Worm (Caenorhabditis elegans) whole organism, early embryonic: ENCODE results near the gene vha-8.

Experiments
- B0310.2 ChIP-seq: sonication (generic microtip); optimal IDR thresholded peaks from 2 replicates; lab custom pipeline; 2016; ENCODE audit warnings: mild to moderate bottlenecking, missing genetic modification characterization, missing compliant biosample characterization
- aly-1 ChIP-seq: sonication (generic microtip); optimal IDR thresholded peaks from 2 replicates; lab custom pipeline; 2016; ENCODE audit warnings: missing genetic modification characterization, missing compliant biosample characterization
- ama-1 ChIP-seq: fragments of 150-350 bp; optimal IDR thresholded peaks from 2 replicates; lab custom pipeline; 2014
- ceh-13 ChIP-seq: fragments of 200-800 bp; sonication (Bioruptor generic); optimal IDR thresholded peaks from 2 replicates; lab custom pipeline; 2018; ENCODE audit warnings: mild to moderate bottlenecking, missing genetic modification characterization, missing compliant biosample characterization
- ets-7 ChIP-seq: sonication (generic microtip); optimal IDR thresholded peaks from 2 replicates; lab custom pipeline; 2016; ENCODE audit warnings: missing genotype, missing genetic modification characterization, missing compliant biosample characterization
- flt-1 ChIP-seq: fragments of 200-800 bp; sonication (Bioruptor generic); IDR thresholded peaks from 2 replicates; pipeline ENCODE4 v1.3.6; 2022; ENCODE audit warnings: missing genetic modification characterization, missing compliant biosample characterization
- hmbx-1 ChIP-seq: sonication (generic microtip); optimal IDR thresholded peaks from 2 replicates; lab custom pipeline; 2016; ENCODE audit warnings: mild to moderate bottlenecking, missing genetic modification characterization, missing compliant biosample characterization
- hmg-4 ChIP-seq: fragments of 200-800 bp; sonication (Bioruptor generic); optimal IDR thresholded peaks from 2 replicates; lab custom pipeline; 2018; ENCODE audit warnings: mild to moderate bottlenecking, missing genetic modification characterization, missing compliant biosample characterization
- hnd-1 ChIP-seq: sonication (generic microtip); optimal IDR thresholded peaks from 2 replicates; lab custom pipeline; 2016; ENCODE audit warnings: missing genetic modification characterization, missing compliant biosample characterization
- scrt-1 ChIP-seq: fragments of 200-800 bp; sonication (Bioruptor generic); IDR thresholded peaks from 2 replicates; pipeline ENCODE4 v1.3.6; 2022; ENCODE audit warnings: missing genetic modification characterization, missing compliant biosample characterization
- tbx-11 ChIP-seq: fragments of 200-800 bp; sonication (Bioruptor generic); IDR thresholded peaks from 2 replicates; pipeline ENCODE4 v1.3.6; 2022; ENCODE audit warnings: missing genetic modification characterization, missing compliant biosample characterization
- tbx-37 ChIP-seq: fragments of 200-800 bp; sonication (Bioruptor generic); conservative IDR thresholded peaks from 2 replicates; pipeline ENCODE4 v1.3.6; 2022; ENCODE audit warnings: missing genetic modification reagents, missing genetic modification characterization, missing compliant biosample characterization
- tra-4 ChIP-seq: sonication (generic microtip); optimal IDR thresholded peaks from 2 replicates; lab custom pipeline; 2017; ENCODE audit warnings: missing genetic modification characterization, missing compliant biosample characterization

- TF ChIP-seq ceh-13 (GFP tag; lab: Kevin White, UChicago), result no peak
- TF ChIP-seq ama-1 (lab: Kevin White, UChicago), result no peak
- no peak for TF ChIP-seq scrt-1
- no peak for TF ChIP-seq aly-1
- TF ChIP-seq hmg-4 (GFP tag; lab: Kevin White, UChicago), result no peak
- TF ChIP-seq B0310.2 (tag; lab: Kevin White, UChicago), result no peak
- no peak for TF ChIP-seq hnd-1 (tag; lab: Kevin White, UChicago)
- no peak for TF ChIP-seq flt-1 (GFP tag; lab: Robert Waterston, UW)
- TF ChIP-seq tbx-37 (GFP tag; lab: Robert Waterston, UW), result no peak
- no peak for TF ChIP-seq tbx-11
- no peak for TF ChIP-seq hmbx-1 (tag; lab: Kevin White, UChicago)
- no peak for TF ChIP-seq ets-7 (tag; lab: Kevin White, UChicago)
- no peak for TF ChIP-seq tra-4 (tag; lab: Kevin White, UChicago)
Measured at ce11 chrIV:6834705-6835104, 43.8 kb downstream of the vha-8 start.
